Fruit fly (Drosophila melanogaster) whole organism, prepupa: ENCODE results near the gene CG32591.

ENCODE experiments used
- Blimp-1 ChIP-seq: fragments of 200-800 bp; sonication (Bioruptor generic); optimal IDR thresholded peaks from 3 replicates; lab custom pipeline; 2017; ENCODE audit warnings: missing biosample characterization, missing genetic modification characterization, mild to moderate bottlenecking, moderate library complexity, missing genetic modification reagents
- CG10631 ChIP-seq: fragments of 200-800 bp; sonication (Bioruptor generic); optimal IDR thresholded peaks from 2 replicates; lab custom pipeline; 2016; ENCODE audit warnings: missing biosample characterization, missing genetic modification characterization
- CG11762 ChIP-seq: fragments of 200-800 bp; sonication (Bioruptor generic); optimal IDR thresholded peaks from 3 replicates; lab custom pipeline; 2016; ENCODE audit warnings: missing biosample characterization, missing genetic modification characterization; ENCODE audit not compliant: insufficient read depth
- CG11902 ChIP-seq: fragments of 200-800 bp; sonication (Bioruptor generic); optimal IDR thresholded peaks from 3 replicates; lab custom pipeline; 2016; ENCODE audit warnings: missing biosample characterization, missing genetic modification characterization
- CG15336 ChIP-seq: fragments of 200-800 bp; sonication (Bioruptor generic); IDR thresholded peaks from 2 replicates; pipeline ENCODE4 v1.3.6; 2022; ENCODE audit warnings: missing biosample characterization, missing genetic modification characterization
- CG1621 ChIP-seq: fragments of 200-800 bp; sonication (Bioruptor generic); optimal IDR thresholded peaks from 3 replicates; lab custom pipeline; 2018; ENCODE audit warnings: missing biosample characterization, mild to moderate bottlenecking, missing genetic modification characterization
- CG16779 ChIP-seq: fragments of 200-800 bp; sonication (Bioruptor generic); optimal IDR thresholded peaks from 3 replicates; lab custom pipeline; 2017; ENCODE audit warnings: missing biosample characterization, mild to moderate bottlenecking, missing genetic modification characterization
- CG3032 ChIP-seq: fragments of 200-800 bp; optimal IDR thresholded peaks from 2 replicates; lab custom pipeline; 2019; ENCODE audit warnings: missing biosample characterization, mild to moderate bottlenecking, missing genetic modification characterization, moderate library complexity
- CG31627 ChIP-seq: fragments of 200-800 bp; sonication (Bioruptor generic); optimal IDR thresholded peaks from 3 replicates; lab custom pipeline; 2016; ENCODE audit warnings: missing biosample characterization, missing genetic modification characterization
- CG32006 ChIP-seq: fragments of 200-800 bp; sonication (Bioruptor generic); optimal IDR thresholded peaks from 3 replicates; lab custom pipeline; 2017; ENCODE audit warnings: missing biosample characterization, mild to moderate bottlenecking, missing genetic modification characterization
- CG34406 ChIP-seq: fragments of 200-800 bp; sonication (Bioruptor generic); optimal IDR thresholded peaks from 3 replicates; lab custom pipeline; 2016; ENCODE audit warnings: missing biosample characterization, missing genetic modification characterization
- CG3919 ChIP-seq: fragments of 200-800 bp; sonication (Bioruptor generic); optimal IDR thresholded peaks from 3 replicates; lab custom pipeline; 2016; ENCODE audit warnings: missing biosample characterization, missing genetic modification characterization
- CG4318 ChIP-seq: fragments of 200-800 bp; sonication (Bioruptor generic); optimal IDR thresholded peaks from 3 replicates; lab custom pipeline; 2017; ENCODE audit warnings: missing biosample characterization, mild to moderate bottlenecking, missing genetic modification characterization
- CG6163 ChIP-seq: fragments of 200-800 bp; sonication (Bioruptor generic); IDR thresholded peaks from 3 replicates; pipeline ENCODE4 v1.3.6; 2022; ENCODE audit warnings: missing biosample characterization, missing genetic modification characterization
- CG6276 ChIP-seq: fragments of 200-800 bp; sonication (Bioruptor generic); optimal IDR thresholded peaks from 2 replicates; lab custom pipeline; 2017; ENCODE audit warnings: missing biosample characterization, mild to moderate bottlenecking, missing genetic modification characterization
- CG6792 ChIP-seq: fragments of 200-800 bp; sonication (Bioruptor generic); optimal IDR thresholded peaks from 3 replicates; lab custom pipeline; 2016; ENCODE audit warnings: missing biosample characterization, missing genetic modification characterization
- CG7368 ChIP-seq: fragments of 200-800 bp; sonication (Bioruptor generic); optimal IDR thresholded peaks from 3 replicates; lab custom pipeline; 2016; ENCODE audit warnings: missing biosample characterization, missing genetic modification characterization
- CG8319 ChIP-seq: fragments of 200-800 bp; sonication (Bioruptor generic); optimal IDR thresholded peaks from 3 replicates; lab custom pipeline; 2016; ENCODE audit warnings: missing biosample characterization, missing genetic modification characterization
- CG8632 ChIP-seq: fragments of 200-800 bp; sonication (Bioruptor generic); optimal IDR thresholded peaks from 3 replicates; lab custom pipeline; 2016; ENCODE audit warnings: missing biosample characterization, missing genetic modification characterization
- Eip75B ChIP-seq: fragments of 200-800 bp; sonication (Bioruptor generic); optimal IDR thresholded peaks from 3 replicates; lab custom pipeline; 2016; ENCODE audit warnings: missing biosample characterization, missing genetic modification characterization
- Eip93F ChIP-seq: fragments of 200-800 bp; sonication (Bioruptor generic); optimal IDR thresholded peaks from 2 replicates; lab custom pipeline; 2016; ENCODE audit warnings: missing biosample characterization, mild to moderate bottlenecking, missing genetic modification characterization
- Ets21C ChIP-seq: fragments of 200-800 bp; sonication (Bioruptor generic); optimal IDR thresholded peaks from 3 replicates; lab custom pipeline; 2016; ENCODE audit warnings: missing biosample characterization, missing genetic modification characterization
- Ets96B ChIP-seq: fragments of 200-800 bp; optimal IDR thresholded peaks from 2 replicates; lab custom pipeline; 2019; ENCODE audit warnings: missing biosample characterization, mild to moderate bottlenecking, missing genetic modification characterization, moderate library complexity
- Gug ChIP-seq: fragments of 200-800 bp; sonication (Bioruptor generic); IDR thresholded peaks from 2 replicates; pipeline ENCODE4 v1.3.6; 2022; ENCODE audit warnings: missing biosample characterization, missing genetic modification characterization
- Hr38 ChIP-seq: sonication (Bioruptor generic); optimal IDR thresholded peaks from 2 replicates; lab custom pipeline; 2016; ENCODE audit warnings: missing biosample characterization, missing genetic modification characterization
- Hr4 ChIP-seq: fragments of 200-800 bp; sonication (Bioruptor generic); optimal IDR thresholded peaks from 3 replicates; lab custom pipeline; 2016; ENCODE audit warnings: missing biosample characterization, missing genetic modification characterization
- Met ChIP-seq: fragments of 200-800 bp; sonication (Bioruptor generic); optimal IDR thresholded peaks from 3 replicates; lab custom pipeline; 2016; ENCODE audit warnings: missing biosample characterization, missing genetic modification characterization
- Smox ChIP-seq: fragments of 200-800 bp; sonication (Bioruptor generic); optimal IDR thresholded peaks from 3 replicates; lab custom pipeline; 2016; ENCODE audit warnings: missing biosample characterization, missing genetic modification characterization
- Sox14 ChIP-seq: fragments of 200-800 bp; sonication (Bioruptor generic); optimal IDR thresholded peaks from 3 replicates; lab custom pipeline; 2016; ENCODE audit warnings: missing biosample characterization, missing genetic modification characterization
- Sox15 ChIP-seq: fragments of 200-800 bp; sonication (Bioruptor generic); optimal IDR thresholded peaks from 3 replicates; lab custom pipeline; 2016; ENCODE audit warnings: missing biosample characterization, missing genetic modification characterization
- achi ChIP-seq: fragments of 200-800 bp; sonication (Bioruptor generic); optimal IDR thresholded peaks from 3 replicates; lab custom pipeline; 2016; ENCODE audit warnings: missing biosample characterization, missing genetic modification characterization
- cyc ChIP-seq: fragments of 200-800 bp; sonication (Bioruptor generic); optimal IDR thresholded peaks from 3 replicates; lab custom pipeline; 2016; ENCODE audit warnings: missing biosample characterization, missing genetic modification characterization
- dsx ChIP-seq: fragments of 200-800 bp; optimal IDR thresholded peaks from 3 replicates; lab custom pipeline; 2019; ENCODE audit warnings: missing biosample characterization, mild to moderate bottlenecking, missing genetic modification characterization, moderate library complexity; ENCODE audit not compliant: poor library complexity, severe bottlenecking
- eg ChIP-seq: fragments of 200-800 bp; sonication (Bioruptor generic); IDR thresholded peaks from 3 replicates; pipeline ENCODE4 v1.3.6; 2022; ENCODE audit warnings: missing biosample characterization, missing genetic modification characterization
- esn ChIP-seq: fragments of 200-800 bp; sonication (Bioruptor generic); optimal IDR thresholded peaks from 2 replicates; lab custom pipeline; 2016; ENCODE audit warnings: missing biosample characterization, mild to moderate bottlenecking, missing genetic modification characterization, moderate library complexity
- fd85E ChIP-seq: fragments of 200-800 bp; sonication (Bioruptor generic); optimal IDR thresholded peaks from 3 replicates; lab custom pipeline; 2016; ENCODE audit warnings: missing biosample characterization, missing genetic modification characterization
- fkh ChIP-seq: fragments of 200-800 bp; sonication (Bioruptor generic); optimal IDR thresholded peaks from 3 replicates; lab custom pipeline; 2017; ENCODE audit warnings: missing biosample characterization, mild to moderate bottlenecking, missing genetic modification characterization, moderate library complexity
- lz ChIP-seq: fragments of 200-800 bp; sonication (Bioruptor generic); optimal IDR thresholded peaks from 3 replicates; lab custom pipeline; 2016; ENCODE audit warnings: missing biosample characterization, missing genetic modification characterization
- net ChIP-seq: fragments of 200-800 bp; sonication (Bioruptor generic); optimal IDR thresholded peaks from 3 replicates; lab custom pipeline; 2016; ENCODE audit warnings: missing biosample characterization, missing genetic modification characterization
- pdm3 ChIP-seq: fragments of 200-800 bp; sonication (Bioruptor generic); optimal IDR thresholded peaks from 3 replicates; lab custom pipeline; 2016; ENCODE audit warnings: missing biosample characterization, missing genetic modification characterization
- spab ChIP-seq: fragments of 200-800 bp; sonication (Bioruptor generic); optimal IDR thresholded peaks from 2 replicates; lab custom pipeline; 2017; ENCODE audit warnings: missing biosample characterization, mild to moderate bottlenecking, missing genetic modification characterization, missing genetic modification reagents
- svp ChIP-seq: fragments of 200-800 bp; sonication (Bioruptor generic); peaks from one replicate; lab custom pipeline; 2016; ENCODE audit warnings: missing biosample characterization, missing genetic modification characterization
- topi ChIP-seq: fragments of 200-800 bp; sonication (Bioruptor generic); optimal IDR thresholded peaks from 3 replicates; lab custom pipeline; 2016; ENCODE audit warnings: missing biosample characterization, missing genetic modification characterization
- vri ChIP-seq: fragments of 200-800 bp; sonication (Bioruptor generic); optimal IDR thresholded peaks from 3 replicates; lab custom pipeline; 2016; ENCODE audit warnings: missing biosample characterization, mild to moderate bottlenecking, missing genetic modification characterization

Gene CG32591

dm6 chrX:14952845-14953720 is 24.3 kb upstream of the CG32591 start, which contains the start of gene pdgy (continued):
- TF ChIP-seq spab (GFP tag; lab: Kevin White, UChicago) (peak; percentile 86), Hr4 (GFP tag; lab: Kevin White, UChicago) (no peak), fkh (GFP tag; lab: Kevin White, UChicago) (peak; percentile 33), CG10631 (GFP tag; lab: Kevin White, UChicago) (no peak), Ets96B (tag; lab: Kevin White, UChicago) (peak; percentile 55), Blimp-1 (GFP tag; lab: Kevin White, UChicago) (peak; percentile 58), CG3032 (peak; percentile 31), cyc (GFP tag; lab: Kevin White, UChicago) (no peak), Gug (peak; percentile 25; the same call in 1 of the 2 replicates), CG32006 (peak; percentile 69), CG1621 (tag; lab: Kevin White, UChicago) (peak; percentile 88), CG34406 (GFP tag; lab: Kevin White, UChicago) (no peak), Ets21C (GFP tag; lab: Kevin White, UChicago) (no peak), net (GFP tag; lab: Kevin White, UChicago) (peak; percentile 61)
- TF ChIP-seq, all 60 proteins: peak for 41

- TF ChIP-seq Sox15 (GFP tag; lab: Kevin White, UChicago) = peak; percentile 74
- peak; percentile 90 for TF ChIP-seq eg
- TF ChIP-seq CG11762 (GFP tag; lab: Kevin White, UChicago) = peak; percentile 64
- peak; percentile 72 for TF ChIP-seq Ets21C (GFP tag; lab: Kevin White, UChicago)
- TF ChIP-seq Hr4 (GFP tag; lab: Kevin White, UChicago) = peak; percentile 82
- TF ChIP-seq Smox (GFP tag; lab: Kevin White, UChicago) = peak; percentile 84
- peak; percentile 77 for TF ChIP-seq CG7368 (GFP tag; lab: Kevin White, UChicago)
- peak; percentile 87 for TF ChIP-seq esn (GFP tag; lab: Kevin White, UChicago)
- TF ChIP-seq CG31627 (GFP tag; lab: Kevin White, UChicago) = peak; percentile 86
- peak; percentile 69 for TF ChIP-seq CG6276 (GFP tag; lab: Kevin White, UChicago)
- peak; percentile 83 for TF ChIP-seq Met (GFP tag; lab: Kevin White, UChicago)
- peak; percentile 89 for TF ChIP-seq pdm3 (GFP tag; lab: Kevin White, UChicago)
- TF ChIP-seq CG1621 (tag; lab: Kevin White, UChicago) = peak; percentile 75
- TF ChIP-seq CG11902 (GFP tag; lab: Kevin White, UChicago) = peak; percentile 60
- peak; percentile 54 for TF ChIP-seq Eip93F (GFP tag; lab: Kevin White, UChicago)
- peak; percentile 70 for TF ChIP-seq CG4318 (GFP tag; lab: Kevin White, UChicago)
- TF ChIP-seq CG16779 (tag; lab: Kevin White, UChicago) = peak; percentile 63
- peak; percentile 82 for TF ChIP-seq cyc (GFP tag; lab: Kevin White, UChicago)
- TF ChIP-seq svp (GFP tag; lab: Kevin White, UChicago) = peak; percentile 91
- peak; percentile 84 for TF ChIP-seq topi (GFP tag; lab: Kevin White, UChicago)
- peak; percentile 78 for TF ChIP-seq vri (GFP tag; lab: Kevin White, UChicago)
- TF ChIP-seq Blimp-1 (GFP tag; lab: Kevin White, UChicago) = peak; percentile 36
- TF ChIP-seq CG6792 = peak; percentile 87
- no peak for TF ChIP-seq Hr38
- peak; percentile 54 for TF ChIP-seq CG3032
- TF ChIP-seq Ets96B (tag; lab: Kevin White, UChicago) = peak; percentile 67
- peak; percentile 75 for TF ChIP-seq CG8632 (GFP tag; lab: Kevin White, UChicago)
- peak; percentile 87 for TF ChIP-seq CG32006
- TF ChIP-seq lz (GFP tag; lab: Kevin White, UChicago) = peak; percentile 86
- peak; percentile 44 for TF ChIP-seq spab (GFP tag; lab: Kevin White, UChicago)
- TF ChIP-seq fd85E (GFP tag; lab: Kevin White, UChicago) = peak; percentile 81
- peak; percentile 92 for TF ChIP-seq CG15336 (GFP tag; lab: Robert Waterston, UW)
- TF ChIP-seq CG10631 (GFP tag; lab: Kevin White, UChicago) = peak; percentile 72
- TF ChIP-seq CG8319 (GFP tag; lab: Kevin White, UChicago) = peak; percentile 71
- peak; percentile 83 for TF ChIP-seq net (GFP tag; lab: Kevin White, UChicago)
- TF ChIP-seq Sox14 = peak; percentile 89
- TF ChIP-seq achi = peak; percentile 79
- peak; percentile 88 for TF ChIP-seq CG3919 (GFP tag; lab: Kevin White, UChicago)
- peak; percentile 82 for TF ChIP-seq Eip75B
- TF ChIP-seq fkh (GFP tag; lab: Kevin White, UChicago) = no peak
- TF ChIP-seq CG6163 (GFP tag; lab: Robert Waterston, UW) = peak; percentile 92
- TF ChIP-seq dsx (GFP tag; lab: Kevin White, UChicago) = peak; percentile 56
These were observed 23.5 kb upstream of the CG32591 start for dm6 chrX:14952097-14952844.
